Worm (Caenorhabditis elegans) whole organism, L4 larva: ENCODE data around the gene Y46H3D.8.

Experiments used
- ZK546.5 ChIP-seq, 2 experiments: sonication (generic microtip); optimal IDR thresholded peaks; 2 replicates each; lab custom pipeline; 2017; ENCODE audit warnings: missing biosample characterization in 2 of 2, missing genetic modification characterization in 2 of 2
- egl-27 ChIP-seq: sonication (generic microtip); optimal IDR thresholded peaks from 3 replicates; lab custom pipeline; 2017; ENCODE audit warnings: missing biosample characterization, missing genetic modification reagents, missing genetic modification characterization
- hlh-30 ChIP-seq: sonication (generic microtip); optimal IDR thresholded peaks from 2 replicates; lab custom pipeline; 2017; ENCODE audit warnings: antibody characterized with exemption, mild to moderate bottlenecking, missing genetic modification characterization, missing compliant biosample characterization; ENCODE audit not compliant: insufficient read depth
- nhr-10 ChIP-seq: fragments of 150-350 bp; optimal IDR thresholded peaks from 2 replicates; lab custom pipeline; 2014; ENCODE audit warnings: missing biosample characterization, missing genetic modification characterization
- nhr-237 ChIP-seq: sonication (generic microtip); optimal IDR thresholded peaks from 2 replicates; lab custom pipeline; 2017; ENCODE audit warnings: missing biosample characterization, missing genetic modification characterization
- nhr-41 ChIP-seq: fragments of 200-800 bp; sonication (Bioruptor generic); IDR thresholded peaks from 2 replicates; pipeline ENCODE4 v1.3.6; 2022; ENCODE audit warnings: missing genetic modification reagents, missing genetic modification characterization, missing compliant biosample characterization
- pha-4 ChIP-seq, 2 experiments: fragments of 150-350 bp in 1 of 2; fragments of 200-800 bp in 1 of 2; sonication (Bioruptor generic) in 1 of 2; IDR thresholded peaks in 1 of 2; optimal IDR thresholded peaks in 1 of 2; 2 replicates each; pipeline versions ENCODE4 v1.3.6 to Lab custom; 2014 to 2022; ENCODE audit warnings: missing genetic modification characterization in 2 of 2, missing genetic modification reagents in 2 of 2, missing biosample characterization in 1 of 2, missing compliant biosample characterization in 1 of 2
- saeg-2 ChIP-seq: fragments of 200-800 bp; sonication (Bioruptor generic); IDR thresholded peaks from 2 replicates; pipeline ENCODE4 v1.3.6; 2022; ENCODE audit warnings: missing genetic modification reagents, missing genetic modification characterization, missing compliant biosample characterization
- snpc-1.2 ChIP-seq: fragments of 200-800 bp; sonication (Bioruptor generic); IDR thresholded peaks from 2 replicates; pipeline ENCODE4 v1.3.6; 2022; ENCODE audit warnings: missing genetic modification reagents, missing genetic modification characterization, missing compliant biosample characterization
- snpc-4 ChIP-seq: fragments of 150-350 bp; optimal IDR thresholded peaks from 2 replicates; lab custom pipeline; 2014; ENCODE audit warnings: missing biosample characterization, missing genetic modification characterization
- spr-1 ChIP-seq: sonication (generic microtip); optimal IDR thresholded peaks from 2 replicates; lab custom pipeline; 2016; ENCODE audit warnings: mild to moderate bottlenecking, missing genetic modification characterization, missing compliant biosample characterization
- unc-62 ChIP-seq, 3 experiments: fragments of 150-350 bp in 1 of 3; sonication (generic microtip); optimal IDR thresholded peaks in 2 of 3; peaks in 1 of 3; 1 replicate in 1 of 3; 2 replicates in 2 of 3; lab custom pipeline; 2014 to 2017; ENCODE audit warnings: missing biosample characterization in 3 of 3, missing genetic modification characterization in 3 of 3, missing genetic modification reagents in 3 of 3, missing genotype in 1 of 3
- ztf-7 ChIP-seq: fragments of 150-350 bp; optimal IDR thresholded peaks from 2 replicates; lab custom pipeline; 2014; ENCODE audit warnings: missing biosample characterization, missing genetic modification characterization

DNA sequence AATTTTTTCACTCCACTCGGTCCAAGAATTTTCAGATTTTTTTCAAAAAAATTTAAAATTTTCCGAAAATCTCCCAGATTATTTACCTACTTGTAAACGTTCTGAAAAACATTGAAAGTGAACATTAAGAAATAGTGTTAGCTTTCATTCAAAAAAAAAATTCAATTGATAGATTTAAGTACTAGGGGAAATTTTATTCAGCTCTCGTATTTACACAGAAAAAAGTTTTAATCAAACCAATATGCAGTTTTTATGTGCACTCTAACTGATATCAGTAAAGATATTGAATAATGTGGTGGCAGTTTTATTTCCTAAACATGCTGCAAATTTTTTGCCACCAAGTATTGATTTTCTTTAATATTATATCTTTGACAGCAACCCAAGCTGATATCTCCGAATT, 37.2 kb upstream of the Y46H3D.8 start, which contains the start of gene irld-42:
- no peak for TF ChIP-seq snpc-4 (tag; lab: Kevin White, UChicago)
- TF ChIP-seq pha-4 (GFP tag; IDR thresholded peaks at IDR 0.05; lab: Robert Waterston, UW) = no peak
- TF ChIP-seq pha-4 (tag; optimal IDR thresholded peaks at IDR 0.05; lab: Kevin White, UChicago) = no peak
- no peak for TF ChIP-seq nhr-41
- TF ChIP-seq ztf-7 (tag; lab: Kevin White, UChicago) = no peak
- no peak for TF ChIP-seq ZK546.5 (tag; optimal IDR thresholded peaks at IDR 0.05; lab: Kevin White, UChicago)
- TF ChIP-seq snpc-1.2 (GFP tag; lab: Robert Waterston, UW) = no peak
- TF ChIP-seq hlh-30 (tag; lab: Kevin White, UChicago) = no peak
- no peak for TF ChIP-seq unc-62 (GFP tag; optimal IDR thresholded peaks at IDR 0.05 in 1 of 2; lab: Kevin White, UChicago)
- TF ChIP-seq unc-62 (tag; optimal IDR thresholded peaks at IDR 0.05; lab: Kevin White, UChicago) = no peak
- no peak for TF ChIP-seq saeg-2 (GFP tag; lab: Robert Waterston, UW)
- TF ChIP-seq spr-1 (tag; lab: Kevin White, UChicago) = no peak
- no peak for TF ChIP-seq nhr-10 (tag; lab: Kevin White, UChicago)
- no peak for TF ChIP-seq nhr-237 (tag; lab: Kevin White, UChicago)
- TF ChIP-seq egl-27 (tag; lab: Kevin White, UChicago) = no peak
